Worm (Caenorhabditis elegans) whole organism, L3 larva: ENCODE data around the gene ifbp-1.

ENCODE experiments used
- ceh-16 ChIP-seq: sonication (generic microtip); optimal IDR thresholded peaks from 2 replicates; lab custom pipeline; 2017; ENCODE audit warnings: missing biosample characterization, missing genetic modification characterization
- elt-1 ChIP-seq: fragments of 150-350 bp; optimal IDR thresholded peaks from 2 replicates; lab custom pipeline; 2014; ENCODE audit warnings: missing biosample characterization, missing genetic modification characterization
- fkh-10 ChIP-seq: sonication (generic microtip); optimal IDR thresholded peaks from 2 replicates; lab custom pipeline; 2017; ENCODE audit warnings: missing biosample characterization, missing genetic modification reagents, missing genetic modification characterization
- nhr-12 ChIP-seq: fragments of 150-350 bp; optimal IDR thresholded peaks from 2 replicates; lab custom pipeline; 2014; ENCODE audit warnings: missing biosample characterization, missing genetic modification characterization
- nhr-25 ChIP-seq: sonication (generic microtip); optimal IDR thresholded peaks from 2 replicates; lab custom pipeline; 2017; ENCODE audit warnings: missing biosample characterization, missing genetic modification characterization
- sea-2 ChIP-seq: fragments of 150-350 bp; sonication (generic microtip); optimal IDR thresholded peaks from 4 replicates; lab custom pipeline; 2014; ENCODE audit warnings: missing biosample characterization, missing genetic modification reagents, missing genetic modification characterization
- snpc-4 ChIP-seq: fragments of 150-350 bp; optimal IDR thresholded peaks from 2 replicates; lab custom pipeline; 2014; ENCODE audit warnings: missing biosample characterization, missing genetic modification characterization
- unc-62 ChIP-seq: fragments of 150-350 bp; sonication (generic microtip); optimal IDR thresholded peaks from 4 replicates; lab custom pipeline; 2014; ENCODE audit warnings: missing biosample characterization, missing genetic modification reagents, missing genetic modification characterization
- ztf-11 ChIP-seq: fragments of 150-350 bp; optimal IDR thresholded peaks from 2 replicates; lab custom pipeline; 2014; ENCODE audit warnings: missing biosample characterization, missing genetic modification characterization

- TF ChIP-seq nhr-25 (tag; lab: Kevin White, UChicago) (no peak), fkh-10 (no peak), unc-62 (GFP tag; lab: Kevin White, UChicago) (no peak), sea-2 (no peak), snpc-4 (tag; lab: Kevin White, UChicago) (no peak), elt-1 (no peak), nhr-12 (no peak), ztf-11 (tag; lab: Kevin White, UChicago) (no peak), ceh-16 (tag; lab: Kevin White, UChicago) (no peak)
Measured at ce11 chrV:13428660-13429059, 48.6 kb upstream of the ifbp-1 start, which contains the start of gene srd-19.
